Worm (Caenorhabditis elegans): ENCODE results near the gene C17B7.12.

The C17B7.12 gene

DNA sequence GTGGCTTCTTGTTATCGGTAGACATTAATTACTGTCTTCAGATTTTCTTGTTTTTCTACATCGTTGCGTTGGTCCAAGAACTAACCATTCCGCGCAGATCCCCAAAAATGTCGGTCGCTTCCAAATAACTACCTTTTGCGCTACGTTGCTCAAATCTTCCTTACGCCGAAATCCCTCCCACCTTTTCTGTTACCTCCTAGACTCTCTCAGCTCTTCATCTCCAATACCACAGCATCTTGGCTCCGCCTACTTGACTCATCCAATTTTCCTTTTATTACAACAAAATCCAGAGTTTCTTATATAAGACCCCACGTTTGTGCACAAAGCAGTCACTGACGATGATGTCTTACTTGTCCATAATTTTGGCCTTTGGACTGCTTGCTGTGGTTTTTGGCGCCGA lies at the start of gene C17B7.12:
TSS of gene C17B7.12 (plus strand) at position 301 of the 400 bp plus-strand sequence.
- TF ChIP-seq F26F4.8 (GFP tag; conservative IDR thresholded peaks at IDR 0.05), result no peak
- no peak for TF ChIP-seq lim-7 (GFP tag; IDR thresholded peaks at IDR 0.05)
- no peak for TF ChIP-seq pqm-1 (tag; optimal IDR thresholded peaks at IDR 0.05)
- no peak for TF ChIP-seq dmd-9 (GFP tag; IDR thresholded peaks at IDR 0.05)
- TF ChIP-seq duxl-1 (tag; optimal IDR thresholded peaks at IDR 0.05; ENCODE audit: poor library complexity), result no peak
- TF ChIP-seq zip-11 (GFP tag; IDR thresholded peaks at IDR 0.05), result no peak

DNA sequence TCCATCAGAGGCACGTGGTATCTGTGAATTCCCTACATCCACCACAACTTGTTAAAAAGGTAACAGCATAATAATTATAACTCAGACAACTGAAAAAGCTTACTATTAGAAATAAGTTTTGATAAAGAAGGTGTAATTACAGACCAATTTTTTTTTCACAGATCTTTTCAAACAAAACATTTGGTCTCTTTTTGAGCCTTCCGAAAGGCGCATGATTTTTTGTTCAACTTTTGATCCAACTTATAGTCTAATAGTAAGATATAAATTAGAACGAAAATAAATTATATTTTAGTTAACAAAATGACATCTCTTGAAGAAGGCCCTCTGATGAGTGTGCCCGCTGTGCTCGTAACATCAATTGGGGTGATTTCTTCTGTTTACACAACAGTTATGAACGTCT lies 44.9 kb upstream of the C17B7.12 start, which contains the start of gene srbc-3:
TSS of gene srbc-3 (plus strand) at position 301 of the 400 bp plus-strand sequence.
- TF ChIP-seq nhr-102 (tag; optimal IDR thresholded peaks at IDR 0.05) (no peak), unc-62 (GFP tag; optimal IDR thresholded peaks at IDR 0.05 in 1 of 2) (peak in 1 of 2 experiments; percentile 67), unc-62 (tag; optimal IDR thresholded peaks at IDR 0.05) (no peak)

DNA sequence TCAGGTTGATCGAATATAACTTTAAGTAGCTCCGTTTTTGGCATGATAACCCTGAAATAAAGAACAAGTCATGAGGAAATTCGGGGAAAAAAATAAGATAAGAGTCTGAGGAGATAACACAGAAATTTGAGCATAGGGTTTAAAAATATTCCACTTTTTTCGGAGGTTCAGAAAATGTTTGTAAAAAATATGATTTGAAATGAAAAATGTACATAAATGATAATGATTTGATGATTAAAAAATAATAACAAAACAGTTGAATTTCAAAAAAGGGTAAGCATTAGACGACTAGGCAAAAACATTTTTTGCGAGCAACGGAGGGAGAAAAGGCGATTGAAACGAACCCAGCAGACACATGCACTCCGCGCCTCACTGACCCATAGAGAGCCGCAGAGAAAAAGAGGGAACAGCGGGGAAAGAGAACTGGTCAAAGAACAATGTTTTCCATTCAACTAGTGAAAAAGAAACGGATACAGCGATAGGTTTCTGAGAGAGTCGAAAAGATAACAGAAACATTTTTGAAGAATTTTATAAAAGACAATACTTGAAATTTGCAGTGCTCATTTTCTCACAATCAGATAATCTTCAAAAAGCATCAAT lies 40.9 kb upstream of the C17B7.12 start, which contains the start of gene arrd-18:
TSS of gene arrd-18 (minus strand) at position 51 of the 600 bp plus-strand sequence.
- TF ChIP-seq mdl-1 (tag; optimal IDR thresholded peaks at IDR 0.05), result peak in 1 of 2 experiments; percentile 51
- TF ChIP-seq nhr-77 (tag; optimal IDR thresholded peaks at IDR 0.05), result peak; percentile 43
- TF ChIP-seq aha-1 (tag), result peak; percentile 78
- TF ChIP-seq unc-62 (GFP tag; optimal IDR thresholded peaks at IDR 0.05 in 1 of 2), result peak in 1 of 2 experiments; percentile 56
- no peak for TF ChIP-seq unc-62 (tag; optimal IDR thresholded peaks at IDR 0.05)
- no peak for TF ChIP-seq daf-16 (GFP tag; optimal IDR thresholded peaks at IDR 0.05)
- TF ChIP-seq daf-16 (tag; optimal IDR thresholded peaks at IDR 0.05), result no peak
- peak; percentile 59 for TF ChIP-seq ctbp-1 (GFP tag; IDR thresholded peaks at IDR 0.05)
- peak; percentile 83 for TF ChIP-seq hmg-1.1 (GFP tag; IDR thresholded peaks at IDR 0.05)
- peak; percentile 56 for TF ChIP-seq nhr-28 (tag; optimal IDR thresholded peaks at IDR 0.05)
- no peak for TF ChIP-seq hif-1 (tag; optimal IDR thresholded peaks at IDR 0.05)
- TF ChIP-seq tra-1 (GFP tag; IDR thresholded peaks at IDR 0.05), result 0 out of 2 replicates have a peak, but pooled peaks have one; percentile 10
- peak; percentile 73 for TF ChIP-seq hlh-11 (tag; optimal IDR thresholded peaks at IDR 0.05)
- TF ChIP-seq nhr-48 (tag; optimal IDR thresholded peaks at IDR 0.05), result peak; percentile 70
- TF ChIP-seq mxl-3 (GFP tag; optimal IDR thresholded peaks at IDR 0.05), result peak; percentile 34
- TF ChIP-seq php-3 (GFP tag; IDR thresholded peaks at IDR 0.05), result peak; percentile 18; the same call in 1 of the 2 replicates
- TF ChIP-seq lin-39 (tag; optimal IDR thresholded peaks at IDR 0.05), result no peak
- TF ChIP-seq nhr-11 (tag; optimal IDR thresholded peaks at IDR 0.05), result peak; percentile 4
- TF ChIP-seq Y48G9A.11 (GFP tag; IDR thresholded peaks at IDR 0.05), result no peak

DNA sequence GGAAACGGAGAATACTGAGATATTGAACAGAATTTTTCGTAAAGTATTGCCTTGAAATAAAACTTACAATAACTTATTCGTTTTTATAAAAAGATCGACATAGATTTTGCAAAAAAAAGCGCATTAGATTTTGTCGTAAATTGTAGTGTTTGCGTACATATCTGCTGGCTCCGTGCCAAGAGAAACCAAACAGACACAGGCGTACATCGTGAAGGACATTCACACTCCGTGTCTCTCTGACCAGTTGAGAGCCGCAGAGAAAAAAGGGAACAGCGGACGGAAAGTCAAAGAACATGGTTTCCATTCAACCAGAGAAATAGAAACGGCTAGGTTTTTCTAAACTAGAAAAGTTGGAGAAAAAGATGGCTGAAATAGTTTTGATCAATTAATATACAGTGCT lies 37.7 kb upstream of the C17B7.12 start, which contains the start of gene arrd-19:
TSS of gene arrd-19 (minus strand) at position 209 of the 400 bp plus-strand sequence.
- no peak for TF ChIP-seq nhr-237 (tag; optimal IDR thresholded peaks at IDR 0.05)
- peak; percentile 93 for TF ChIP-seq hmg-1.1 (GFP tag; IDR thresholded peaks at IDR 0.05)
- TF ChIP-seq egl-43 (GFP tag; IDR thresholded peaks at IDR 0.05), result no peak; the same call in 1 of the 2 replicates
- peak; percentile 41 for TF ChIP-seq F37D6.2 (tag; optimal IDR thresholded peaks at IDR 0.05)
- no peak for TF ChIP-seq Y48G9A.11 (GFP tag; IDR thresholded peaks at IDR 0.05)
- no peak for TF ChIP-seq mdt-29 (GFP tag; IDR thresholded peaks at IDR 0.05)
- peak; percentile 89 for TF ChIP-seq lin-1 (GFP tag; IDR thresholded peaks at IDR 0.05)
- no peak for TF ChIP-seq ama-1 (optimal IDR thresholded peaks at IDR 0.05)
- TF ChIP-seq skn-1 (tag; optimal IDR thresholded peaks at IDR 0.05), result no peak
- TF ChIP-seq nhr-11 (tag; optimal IDR thresholded peaks at IDR 0.05), result peak; percentile 74
- TF ChIP-seq mxl-3 (GFP tag; optimal IDR thresholded peaks at IDR 0.05), result peak; percentile 72
- TF ChIP-seq daf-12 (tag; optimal IDR thresholded peaks at IDR 0.05), result no peak
- TF ChIP-seq fos-1 (tag; optimal IDR thresholded peaks at IDR 0.05), result no peak
- no peak for TF ChIP-seq nhr-102 (tag; optimal IDR thresholded peaks at IDR 0.05)
- TF ChIP-seq unc-130 (GFP tag; optimal IDR thresholded peaks at IDR 0.05), result no peak
- TF ChIP-seq madf-5 (GFP tag; IDR thresholded peaks at IDR 0.05), result no peak
- peak; percentile 79 for TF ChIP-seq duxl-1 (tag; optimal IDR thresholded peaks at IDR 0.05; ENCODE audit: poor library complexity)
- no peak for TF ChIP-seq sdz-12 (GFP tag; optimal IDR thresholded peaks at IDR 0.05)
- TF ChIP-seq tra-1 (GFP tag; IDR thresholded peaks at IDR 0.05), result no peak
- TF ChIP-seq daf-8 (GFP tag; IDR thresholded peaks at IDR 0.05), result no peak
- TF ChIP-seq hlh-30 (tag; optimal IDR thresholded peaks at IDR 0.05; ENCODE audit: insufficient read depth), result peak; percentile 58
- TF ChIP-seq Y5F2A.4 (GFP tag; optimal IDR thresholded peaks at IDR 0.05), result no peak
- no peak for TF ChIP-seq madf-9 (GFP tag; conservative IDR thresholded peaks at IDR 0.05)
- no peak for TF ChIP-seq lin-39 (tag; optimal IDR thresholded peaks at IDR 0.05)
- TF ChIP-seq mdl-1 (tag; optimal IDR thresholded peaks at IDR 0.05), result peak in 1 of 2 experiments; percentile 85
- no peak for TF ChIP-seq F49E8.2 (tag; optimal IDR thresholded peaks at IDR 0.05; ENCODE audit: borderline replicate concordance)
- TF ChIP-seq spr-1 (tag; optimal IDR thresholded peaks at IDR 0.05), result no peak
- TF ChIP-seq fkh-10 (GFP tag; optimal IDR thresholded peaks at IDR 0.05), result peak; percentile 72
